Fruit fly (Drosophila melanogaster): ENCODE measurements around the gene CG31735.

- TF ChIP-seq insv (optimal IDR thresholded peaks at IDR 0.05) (no peak), h (optimal IDR thresholded peaks at IDR 0.05) (no peak), Sin3A (optimal IDR thresholded peaks at IDR 0.05) (no peak), ttk (optimal IDR thresholded peaks at IDR 0.05) (no peak), Myc (optimal IDR thresholded peaks at IDR 0.05) (no peak), psq (optimal IDR thresholded peaks at IDR 0.05) (no peak)
Measured at dm6 chr2L:15895154-15895553, at the start of gene CG31735.

All from Kc167 (cell line).